Fruit fly (Drosophila melanogaster): Measurements from ENCODE around the gene CG3713.

DNA sequence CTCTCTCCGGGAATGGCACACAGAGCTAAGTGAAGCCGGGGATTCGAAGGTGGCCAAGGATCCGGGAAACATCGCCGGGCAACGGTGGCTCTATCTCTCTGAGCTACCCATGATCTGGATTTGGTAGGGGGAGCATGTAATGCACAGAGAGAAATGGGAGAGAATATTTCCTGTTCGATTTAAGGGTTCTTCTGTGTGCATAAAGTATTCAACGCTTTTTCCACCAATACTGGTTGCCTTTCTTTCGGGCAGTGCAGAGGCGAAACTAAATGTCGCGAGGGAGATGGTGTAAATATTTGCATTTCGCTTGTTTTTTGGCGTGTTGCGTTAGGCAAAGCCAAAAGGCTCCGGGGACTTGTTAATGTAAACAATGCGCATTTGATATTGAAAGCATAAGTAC is 5.0 kb downstream of the CG3713 start:
- TF ChIP-seq CG9948 (tag; optimal IDR thresholded peaks at IDR 0.05) (no peak), CG14655 (GFP tag; optimal IDR thresholded peaks at IDR 0.05) (no peak), EcR (GFP tag; optimal IDR thresholded peaks at IDR 0.05) (no peak), CG8301 (tag; optimal IDR thresholded peaks at IDR 0.05) (no peak), CG12605 (GFP tag; IDR thresholded peaks at IDR 0.05) (no peak), fd96Ca (GFP tag; IDR thresholded peaks at IDR 0.05) (no peak), Ets98B (GFP tag; IDR thresholded peaks at IDR 0.05) (no peak), rn (GFP tag; IDR thresholded peaks at IDR 0.05) (no peak)
